Worm (Caenorhabditis elegans): Measurements from ENCODE around the gene ctsa-3.1.

DNA sequence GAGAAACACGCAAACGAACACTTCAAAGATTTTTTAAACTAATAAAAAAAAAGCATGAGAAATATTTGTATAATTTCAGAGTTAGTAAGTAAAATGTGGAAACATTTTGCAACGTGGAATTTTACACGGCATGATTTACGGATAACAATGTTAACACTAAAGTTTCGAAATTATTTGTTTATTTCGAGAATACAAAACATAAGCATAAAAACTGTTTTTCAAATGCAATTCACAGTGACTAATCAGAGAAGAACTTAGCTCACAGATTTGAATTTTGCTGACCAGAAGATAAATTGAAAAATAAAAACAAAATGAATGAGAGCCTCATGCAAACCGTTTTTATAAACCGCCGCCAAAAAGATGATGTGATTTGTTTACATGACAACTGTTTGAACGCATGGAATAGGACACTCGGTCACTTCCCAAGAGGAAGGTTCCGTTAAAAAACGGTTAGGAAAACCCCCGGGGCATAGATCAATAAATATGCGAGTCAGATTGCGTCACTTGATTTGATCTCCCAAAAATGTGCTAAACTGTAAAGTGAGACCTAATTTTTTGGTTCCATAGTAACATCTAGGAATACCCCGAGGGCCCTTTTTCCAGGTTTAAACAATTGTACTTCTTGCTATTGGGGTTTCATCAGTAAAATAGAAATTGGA, 6.7 kb upstream of the ctsa-3.1 start, which contains the start of gene clh-3:
- TF ChIP-seq dao-5 (tag; optimal IDR thresholded peaks at IDR 0.05) (no peak), him-1 (tag; optimal IDR thresholded peaks at IDR 0.05) (no peak)

Data from whole organism, L4/young adult.